Worm (Caenorhabditis elegans): ENCODE measurements around the gene W09H1.1.

Gene W09H1.1

DNA sequence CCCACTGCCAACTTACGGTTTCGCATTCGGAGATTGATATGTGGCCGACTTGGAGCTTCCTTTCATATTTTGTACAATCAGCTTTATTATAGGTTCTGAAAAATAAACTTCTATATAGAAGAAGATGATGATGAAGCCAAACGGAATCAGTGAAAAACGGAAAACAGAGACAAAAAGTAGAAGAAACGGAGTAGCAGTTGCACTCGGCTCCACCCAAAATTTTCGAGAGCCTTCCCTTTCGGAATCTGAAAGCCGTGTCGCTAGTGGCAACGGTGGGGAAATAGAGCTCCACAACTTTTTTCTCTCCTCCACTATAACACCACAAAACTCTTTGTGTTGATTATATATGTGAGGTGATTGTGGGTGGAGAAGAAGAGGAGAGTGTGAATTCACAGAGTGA lies at the start of gene W09H1.1:
W09H1.1 (minus strand) TSS at position 101 of the 400 bp plus-strand sequence.
- no peak for TF ChIP-seq hnd-1 (tag; optimal IDR thresholded peaks at IDR 0.05)
- no peak for TF ChIP-seq ama-1 (optimal IDR thresholded peaks at IDR 0.05)
- no peak for TF ChIP-seq flt-1 (GFP tag; IDR thresholded peaks at IDR 0.05)
- TF ChIP-seq hmg-4 (GFP tag; optimal IDR thresholded peaks at IDR 0.05) = no peak
- no peak for TF ChIP-seq hmbx-1 (tag; optimal IDR thresholded peaks at IDR 0.05)
- no peak for TF ChIP-seq aly-1 (tag; optimal IDR thresholded peaks at IDR 0.05)
- no peak for TF ChIP-seq B0310.2 (tag; optimal IDR thresholded peaks at IDR 0.05)

DNA sequence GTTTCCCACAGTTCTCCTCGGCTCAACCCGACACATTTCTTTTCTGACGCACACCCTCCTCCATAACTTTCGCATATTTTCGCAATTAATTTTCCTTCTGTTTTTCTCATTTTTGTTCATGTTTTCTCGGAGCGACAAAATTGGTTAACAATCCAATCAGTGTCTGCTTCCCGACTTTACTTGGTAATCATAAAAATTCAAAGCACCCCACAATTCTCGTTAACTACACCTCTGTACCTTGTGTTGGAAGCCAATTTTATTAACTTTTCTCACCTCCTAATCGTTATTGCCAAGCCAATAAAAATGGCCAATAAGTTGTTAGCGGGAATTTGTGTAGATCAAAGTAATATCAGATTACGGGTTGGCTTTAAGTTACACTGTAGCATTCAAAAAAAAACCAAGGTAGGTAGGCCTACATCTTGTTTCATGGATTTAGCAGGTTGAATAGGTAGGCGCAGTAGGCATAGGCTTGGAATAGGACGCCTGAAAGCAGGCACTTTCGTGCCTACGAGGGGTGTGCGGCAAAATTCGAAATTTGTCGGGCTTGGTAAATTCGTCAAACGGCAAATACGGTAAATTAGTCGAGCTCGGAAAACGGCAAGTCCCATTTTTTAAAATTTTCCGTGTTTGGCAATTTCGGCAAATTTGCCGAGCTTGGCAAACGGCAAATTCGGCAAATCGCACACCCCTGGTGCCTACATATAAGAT lies 49.3 kb upstream of the W09H1.1 start:
- TF ChIP-seq B0310.2 (tag; optimal IDR thresholded peaks at IDR 0.05) (no peak), pes-1 (GFP tag; IDR thresholded peaks at IDR 0.05) (no peak), tbx-37 (GFP tag; conservative IDR thresholded peaks at IDR 0.05) (no peak), scrt-1 (GFP tag; IDR thresholded peaks at IDR 0.05) (no peak), hmbx-1 (tag; optimal IDR thresholded peaks at IDR 0.05) (no peak), ceh-36 (tag; optimal IDR thresholded peaks at IDR 0.05) (no peak), hmg-4 (GFP tag; optimal IDR thresholded peaks at IDR 0.05) (no peak), ama-1 (optimal IDR thresholded peaks at IDR 0.05) (no peak), flt-1 (GFP tag; IDR thresholded peaks at IDR 0.05) (no peak), hnd-1 (tag; optimal IDR thresholded peaks at IDR 0.05) (no peak), ets-7 (tag; optimal IDR thresholded peaks at IDR 0.05) (no peak), tbx-11 (GFP tag; IDR thresholded peaks at IDR 0.05) (no peak), tra-4 (tag; optimal IDR thresholded peaks at IDR 0.05) (no peak), sea-1 (GFP tag; conservative IDR thresholded peaks at IDR 0.05) (no peak), aly-1 (tag; optimal IDR thresholded peaks at IDR 0.05) (no peak), ceh-13 (GFP tag; optimal IDR thresholded peaks at IDR 0.05) (no peak), F13C5.2 (tag; optimal IDR thresholded peaks at IDR 0.05) (no peak)

DNA sequence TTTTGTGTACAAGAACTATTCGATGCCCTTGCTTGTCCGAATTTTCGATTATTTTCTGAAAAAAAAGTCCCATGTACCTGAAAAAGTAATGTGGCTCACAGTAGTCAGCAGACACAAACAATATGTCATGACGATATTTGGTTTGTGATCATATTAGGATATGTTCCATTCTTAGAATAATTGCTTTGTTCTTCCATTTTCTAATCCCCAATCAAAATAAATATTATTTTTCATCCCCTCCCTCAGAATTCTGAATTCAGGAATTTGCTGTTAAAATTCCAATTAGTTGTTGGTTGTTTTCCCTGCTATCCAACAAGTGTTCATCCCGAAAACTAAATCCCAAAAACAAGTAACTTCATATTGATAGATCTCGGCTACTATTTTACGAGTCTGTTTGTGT lies 38.0 kb upstream of the W09H1.1 start:
- TF ChIP-seq ets-7 (tag; optimal IDR thresholded peaks at IDR 0.05) (no peak), ama-1 (optimal IDR thresholded peaks at IDR 0.05) (no peak), pes-1 (GFP tag; IDR thresholded peaks at IDR 0.05) (no peak), ceh-13 (GFP tag; optimal IDR thresholded peaks at IDR 0.05) (no peak), sea-1 (GFP tag; conservative IDR thresholded peaks at IDR 0.05) (no peak), hmbx-1 (tag; optimal IDR thresholded peaks at IDR 0.05) (no peak), tra-4 (tag; optimal IDR thresholded peaks at IDR 0.05) (no peak), ceh-36 (tag; optimal IDR thresholded peaks at IDR 0.05) (no peak), hnd-1 (tag; optimal IDR thresholded peaks at IDR 0.05) (no peak), aly-1 (tag; optimal IDR thresholded peaks at IDR 0.05) (no peak), B0310.2 (tag; optimal IDR thresholded peaks at IDR 0.05) (no peak), flt-1 (GFP tag; IDR thresholded peaks at IDR 0.05) (no peak), tbx-37 (GFP tag; conservative IDR thresholded peaks at IDR 0.05) (no peak), F13C5.2 (tag; optimal IDR thresholded peaks at IDR 0.05) (no peak), hmg-4 (GFP tag; optimal IDR thresholded peaks at IDR 0.05) (no peak), scrt-1 (GFP tag; IDR thresholded peaks at IDR 0.05) (no peak)

DNA sequence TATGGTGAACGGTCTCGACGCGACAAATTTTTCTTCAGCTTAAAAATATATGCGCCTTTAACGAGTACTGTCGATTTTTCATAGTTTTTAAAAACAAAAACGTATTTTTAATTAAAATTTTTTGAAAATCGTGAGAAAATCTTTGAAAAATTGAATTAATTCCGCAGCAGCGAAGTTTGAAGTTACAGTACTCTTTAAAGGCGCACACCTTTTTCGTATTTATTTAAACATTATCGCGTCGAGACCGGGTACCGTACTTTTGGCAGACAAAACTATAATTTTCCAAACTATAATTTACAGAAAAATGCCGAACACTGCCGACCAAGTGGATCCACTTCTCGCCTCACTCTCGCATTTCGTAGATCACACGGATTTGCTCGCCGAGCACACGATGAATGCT lies 34.4 kb upstream of the W09H1.1 start, which contains the start of gene F15D4.2:
F15D4.2 (plus strand) TSS at position 301 of the 400 bp plus-strand sequence.
- no peak for TF ChIP-seq tra-4 (tag; optimal IDR thresholded peaks at IDR 0.05)
- TF ChIP-seq tbx-11 (GFP tag; IDR thresholded peaks at IDR 0.05) = no peak
- TF ChIP-seq hmg-4 (GFP tag; optimal IDR thresholded peaks at IDR 0.05) = no peak
- TF ChIP-seq ets-7 (tag; optimal IDR thresholded peaks at IDR 0.05) = no peak
- no peak for TF ChIP-seq hmbx-1 (tag; optimal IDR thresholded peaks at IDR 0.05)
- no peak for TF ChIP-seq pes-1 (GFP tag; IDR thresholded peaks at IDR 0.05)
- no peak for TF ChIP-seq tbx-37 (GFP tag; conservative IDR thresholded peaks at IDR 0.05)
- no peak for TF ChIP-seq B0310.2 (tag; optimal IDR thresholded peaks at IDR 0.05)
- TF ChIP-seq sea-1 (GFP tag; conservative IDR thresholded peaks at IDR 0.05) = no peak
- no peak for TF ChIP-seq ceh-36 (tag; optimal IDR thresholded peaks at IDR 0.05)
- no peak for TF ChIP-seq aly-1 (tag; optimal IDR thresholded peaks at IDR 0.05)
- no peak for TF ChIP-seq ceh-13 (GFP tag; optimal IDR thresholded peaks at IDR 0.05)
- no peak for TF ChIP-seq hnd-1 (tag; optimal IDR thresholded peaks at IDR 0.05)

DNA sequence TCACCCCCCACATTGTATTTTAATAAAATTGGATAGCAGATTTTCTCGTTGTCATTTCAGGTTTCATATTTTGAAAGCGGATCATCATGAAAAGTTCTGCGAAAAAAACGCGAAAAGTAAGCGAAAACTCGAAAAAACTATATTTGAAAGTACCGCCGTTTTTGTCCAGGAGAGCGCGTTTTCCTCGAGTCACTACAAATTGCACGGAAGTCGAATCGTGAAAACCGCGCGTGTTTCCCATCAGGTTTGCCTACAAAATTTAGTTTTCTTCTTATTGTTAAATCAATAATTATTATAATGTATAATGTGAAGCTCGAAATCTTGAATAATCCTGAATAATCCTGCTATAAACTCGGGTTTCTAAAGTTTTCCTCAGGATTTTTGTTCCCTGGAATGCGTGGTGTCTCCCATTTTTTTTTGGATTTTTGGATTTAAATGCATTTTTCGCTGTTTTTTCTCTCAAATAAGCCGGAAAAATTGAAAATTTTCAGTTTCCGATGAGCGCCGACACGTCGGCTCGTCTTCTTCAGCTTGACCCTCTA lies 18.4 kb upstream of the W09H1.1 start, which contains the start of gene btf-1:
btf-1 (plus strand) TSS at position 492 of the 542 bp plus-strand sequence.
- TF ChIP-seq ceh-13 (GFP tag; optimal IDR thresholded peaks at IDR 0.05) (peak; percentile 24), tra-4 (tag; optimal IDR thresholded peaks at IDR 0.05) (peak; percentile 32), pes-1 (GFP tag; IDR thresholded peaks at IDR 0.05) (peak; percentile 41; the same call in 1 of the 2 replicates), sea-1 (GFP tag; conservative IDR thresholded peaks at IDR 0.05) (no peak), ceh-36 (tag; optimal IDR thresholded peaks at IDR 0.05) (no peak), scrt-1 (GFP tag; IDR thresholded peaks at IDR 0.05) (no peak), aly-1 (tag; optimal IDR thresholded peaks at IDR 0.05) (no peak), hnd-1 (tag; optimal IDR thresholded peaks at IDR 0.05) (no peak), B0310.2 (tag; optimal IDR thresholded peaks at IDR 0.05) (no peak), flt-1 (GFP tag; IDR thresholded peaks at IDR 0.05) (no peak), F13C5.2 (tag; optimal IDR thresholded peaks at IDR 0.05) (peak; percentile 73), ama-1 (optimal IDR thresholded peaks at IDR 0.05) (peak; percentile 23), hmbx-1 (tag; optimal IDR thresholded peaks at IDR 0.05) (no peak), tbx-11 (GFP tag; IDR thresholded peaks at IDR 0.05) (0 out of 2 replicates have a peak, but pooled peaks have one; percentile 18), tbx-37 (GFP tag; conservative IDR thresholded peaks at IDR 0.05) (no peak), hmg-4 (GFP tag; optimal IDR thresholded peaks at IDR 0.05) (no peak), ets-7 (tag; optimal IDR thresholded peaks at IDR 0.05) (no peak)

DNA sequence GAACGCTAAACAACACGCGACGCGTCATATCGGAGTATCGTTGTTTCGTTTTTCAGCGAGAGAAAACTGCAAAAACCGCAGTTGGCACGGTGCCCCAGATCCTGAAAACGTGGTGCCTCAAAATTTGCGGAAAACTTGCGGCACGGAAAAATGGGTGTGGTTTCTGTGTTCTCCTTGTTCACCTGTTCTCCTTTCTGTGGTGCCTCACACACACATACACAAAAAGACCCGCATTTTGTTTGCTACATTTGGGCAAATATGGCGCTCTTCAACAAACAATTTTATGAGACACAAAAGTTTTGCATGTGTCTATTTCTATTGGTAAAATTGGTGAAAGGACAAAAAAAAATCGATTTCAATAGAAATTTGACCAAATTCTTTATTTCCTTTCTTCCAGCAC lies 17.5 kb upstream of the W09H1.1 start:
- TF ChIP-seq F13C5.2 (tag; optimal IDR thresholded peaks at IDR 0.05) = no peak
- no peak for TF ChIP-seq hnd-1 (tag; optimal IDR thresholded peaks at IDR 0.05)
- TF ChIP-seq pes-1 (GFP tag; IDR thresholded peaks at IDR 0.05) = peak; percentile 51; the same call in 1 of the 2 replicates
- TF ChIP-seq tbx-37 (GFP tag; conservative IDR thresholded peaks at IDR 0.05) = no peak

Data from whole organism, early embryonic.